Fruit fly (Drosophila melanogaster): ENCODE data around the gene CG33500.

The CG33500 gene

dm6 chr3L:11536767-11537419 lies 28.5 kb downstream of the CG33500 start (continued):
- no peak for TF ChIP-seq trh (GFP tag; optimal IDR thresholded peaks at IDR 0.05)
- TF ChIP-seq Atf6 (GFP tag; IDR thresholded peaks at IDR 0.05) = no peak
- TF ChIP-seq CG9609 (GFP tag; optimal IDR thresholded peaks at IDR 0.05) = no peak
- no peak for TF ChIP-seq CG11093 (GFP tag; IDR thresholded peaks at IDR 0.05)
- TF ChIP-seq CG15601 (tag; optimal IDR thresholded peaks at IDR 0.05) = no peak
- peak; percentile 74 for TF ChIP-seq D19B (GFP tag; optimal IDR thresholded peaks at IDR 0.05)
- no peak for TF ChIP-seq maf-S (GFP tag; optimal IDR thresholded peaks at IDR 0.05)
- no peak for TF ChIP-seq CG13287 (GFP tag; IDR thresholded peaks at IDR 0.05; ENCODE audit: partially characterized antibody)
- no peak for TF ChIP-seq bbx (GFP tag; IDR thresholded peaks at IDR 0.05; ENCODE audit: partially characterized antibody)
- TF ChIP-seq klu (GFP tag; IDR thresholded peaks at IDR 0.05) = no peak
- TF ChIP-seq CG13894 (tag; optimal IDR thresholded peaks at IDR 0.05) = peak; percentile 36
- TF ChIP-seq CG12071 (GFP tag; optimal IDR thresholded peaks at IDR 0.05) = no peak
- TF ChIP-seq bab2 (GFP tag; optimal IDR thresholded peaks at IDR 0.05) = no peak
- TF ChIP-seq ewg (GFP tag; optimal IDR thresholded peaks at IDR 0.05) = no peak
- no peak for TF ChIP-seq wdn (GFP tag; IDR thresholded peaks at IDR 0.05)
- TF ChIP-seq CG17568 (GFP tag; optimal IDR thresholded peaks at IDR 0.05) = no peak
- TF ChIP-seq vvl (GFP tag; IDR thresholded peaks at IDR 0.05) = no peak
- no peak for TF ChIP-seq lola (GFP tag; optimal IDR thresholded peaks at IDR 0.05)
- TF ChIP-seq eve (GFP tag; optimal IDR thresholded peaks at IDR 0.05) = no peak
- TF ChIP-seq so (GFP tag; IDR thresholded peaks at IDR 0.05) = no peak
- no peak for TF ChIP-seq sima (GFP tag; optimal IDR thresholded peaks at IDR 0.05)
- no peak for TF ChIP-seq CG1024 (GFP tag; IDR thresholded peaks at IDR 0.05)
- peak; percentile 17; the same call in 2 of the 3 replicates for TF ChIP-seq row (GFP tag; IDR thresholded peaks at IDR 0.05)
- TF ChIP-seq sens (GFP tag) = peak; percentile 3
- TF ChIP-seq CG42726 (GFP tag; IDR thresholded peaks at IDR 0.05; ENCODE audit: partially characterized antibody) = no peak
- no peak for TF ChIP-seq sna (GFP tag; IDR thresholded peaks at IDR 0.05; ENCODE audit: partially characterized antibody)
- no peak for TF ChIP-seq CG12942 (GFP tag; optimal IDR thresholded peaks at IDR 0.05)
- TF ChIP-seq trem (tag; optimal IDR thresholded peaks at IDR 0.05) = no peak
- no peak for TF ChIP-seq CG34224 (GFP tag; IDR thresholded peaks at IDR 0.05; ENCODE audit: partially characterized antibody)
- TF ChIP-seq p53 (GFP tag; optimal IDR thresholded peaks at IDR 0.05) = no peak
- TF ChIP-seq pho (GFP tag; optimal IDR thresholded peaks at IDR 0.05) = no peak
- peak; percentile 23 for TF ChIP-seq oc (tag; optimal IDR thresholded peaks at IDR 0.05)
- no peak for TF ChIP-seq Optix (GFP tag; IDR thresholded peaks at IDR 0.05)
- peak in 1 of 2 experiments; percentile 4 for TF ChIP-seq Eip74EF (GFP tag; optimal IDR thresholded peaks at IDR 0.05)
- TF ChIP-seq Scr (GFP tag; IDR thresholded peaks at IDR 0.05; ENCODE audit: partially characterized antibody) = no peak
- TF ChIP-seq Dp (GFP tag; optimal IDR thresholded peaks at IDR 0.05) = no peak
- no peak for TF ChIP-seq Hr39 (optimal IDR thresholded peaks at IDR 0.05)
- TF ChIP-seq CkIIα-i1 (GFP tag; IDR thresholded peaks at IDR 0.05) = no peak
- TF ChIP-seq CG9932 (GFP tag; IDR thresholded peaks at IDR 0.05) = peak; percentile 10; the same call in 1 of the 2 replicates
- no peak for TF ChIP-seq CG8089 (GFP tag; optimal IDR thresholded peaks at IDR 0.05)
- no peak for TF ChIP-seq CG17328 (GFP tag; IDR thresholded peaks at IDR 0.05)
- no peak for TF ChIP-seq CG10321 (GFP tag; IDR thresholded peaks at IDR 0.05)
- TF ChIP-seq CG12769 (tag; optimal IDR thresholded peaks at IDR 0.05) = peak; percentile 38
- no peak for TF ChIP-seq Mes4 (GFP tag; optimal IDR thresholded peaks at IDR 0.05)
- TF ChIP-seq fd64A (GFP tag; optimal IDR thresholded peaks at IDR 0.05) = no peak
- TF ChIP-seq sc (optimal IDR thresholded peaks at IDR 0.05) = no peak
- no peak for TF ChIP-seq sc (GFP tag; optimal IDR thresholded peaks at IDR 0.05)
- TF ChIP-seq CG2678 (tag; optimal IDR thresholded peaks at IDR 0.05) = no peak
- no peak for TF ChIP-seq CG10209 (GFP tag; optimal IDR thresholded peaks at IDR 0.05)
- no peak for TF ChIP-seq exex (tag; optimal IDR thresholded peaks at IDR 0.05)
- no peak for TF ChIP-seq CG16863 (GFP tag; optimal IDR thresholded peaks at IDR 0.05)

Measured in whole organism, embryonic.